Worm (Caenorhabditis elegans) whole organism, young adult: Measurements from ENCODE around the gene snap-29.
A peak's percentile ranks its signal among the peaks of the same experiment; 100 is the strongest.

Source experiments
- B0019.2 ChIP-seq: fragments of 200-800 bp; sonication (Bioruptor generic); conservative IDR thresholded peaks from 2 replicates; pipeline ENCODE4 v1.3.6; 2022; ENCODE audit warnings: missing genetic modification reagents, missing genetic modification characterization, missing compliant biosample characterization
- B0035.1 ChIP-seq: sonication (generic microtip); optimal IDR thresholded peaks from 2 replicates; lab custom pipeline; 2016; ENCODE audit warnings: missing genetic modification characterization, mild to moderate bottlenecking, missing compliant biosample characterization, missing genotype, missing genetic modification reagents
- B0336.3 ChIP-seq: fragments of 200-800 bp; sonication (Bioruptor generic); IDR thresholded peaks from 2 replicates; pipeline ENCODE4 v1.3.6; 2022; ENCODE audit warnings: missing genetic modification characterization, missing compliant biosample characterization
- D2030.7 ChIP-seq: fragments of 200-800 bp; sonication (Bioruptor generic); IDR thresholded peaks from 2 replicates; pipeline ENCODE4 v1.3.6; 2022; ENCODE audit warnings: missing genetic modification reagents, missing genetic modification characterization, missing compliant biosample characterization
- F33H1.4 ChIP-seq: fragments of 200-800 bp; sonication (Bioruptor generic); IDR thresholded peaks from 2 replicates; pipeline ENCODE4 v1.3.6; 2022; ENCODE audit warnings: missing genetic modification reagents, missing genetic modification characterization, missing compliant biosample characterization
- F39B2.1 ChIP-seq: fragments of 200-800 bp; sonication (Bioruptor generic); IDR thresholded peaks from 2 replicates; pipeline ENCODE4 v1.3.6; 2022; ENCODE audit warnings: missing genetic modification reagents, missing genetic modification characterization, missing compliant biosample characterization
- F52B5.7 ChIP-seq: sonication (generic microtip); optimal IDR thresholded peaks from 2 replicates; lab custom pipeline; 2016; ENCODE audit warnings: mild to moderate bottlenecking, missing genetic modification characterization, missing compliant biosample characterization
- F55B11.4 ChIP-seq: sonication (generic microtip); optimal IDR thresholded peaks from 2 replicates; lab custom pipeline; 2016; ENCODE audit warnings: missing compliant biosample characterization, missing genetic modification characterization, borderline replicate concordance; ENCODE audit not compliant: insufficient read depth
- K11D2.4 ChIP-seq: fragments of 200-800 bp; sonication (Bioruptor generic); IDR thresholded peaks from 2 replicates; pipeline ENCODE4 v1.3.6; 2022; ENCODE audit warnings: missing genetic modification reagents, missing genetic modification characterization, missing compliant biosample characterization
- Y56A3A.18 ChIP-seq: fragments of 200-800 bp; sonication (Bioruptor generic); IDR thresholded peaks from 2 replicates; pipeline ENCODE4 v1.3.6; 2022; ENCODE audit warnings: missing genetic modification reagents, missing genetic modification characterization, missing compliant biosample characterization
- Y79H2A.3 ChIP-seq: fragments of 200-800 bp; sonication (Bioruptor generic); conservative IDR thresholded peaks from 2 replicates; pipeline ENCODE4 v1.3.6; 2022; ENCODE audit warnings: missing genetic modification reagents, missing genetic modification characterization, missing compliant biosample characterization
- aptf-3 ChIP-seq: fragments of 200-800 bp; sonication (Bioruptor generic); IDR thresholded peaks from 2 replicates; pipeline ENCODE4 v1.3.6; 2022; ENCODE audit warnings: missing genetic modification characterization, missing compliant biosample characterization
- attf-5 ChIP-seq: fragments of 200-800 bp; sonication (Bioruptor generic); optimal IDR thresholded peaks from 2 replicates; lab custom pipeline; 2018; ENCODE audit warnings: mild to moderate bottlenecking, missing genetic modification characterization, missing compliant biosample characterization
- attf-6 ChIP-seq: fragments of 200-800 bp; sonication (Bioruptor generic); IDR thresholded peaks from 2 replicates; pipeline ENCODE4 v1.3.6; 2022; ENCODE audit warnings: missing genetic modification reagents, missing genetic modification characterization, missing compliant biosample characterization
- bed-1 ChIP-seq: fragments of 200-800 bp; sonication (Bioruptor generic); IDR thresholded peaks from 2 replicates; pipeline ENCODE4 v1.3.6; 2022; ENCODE audit warnings: missing genetic modification reagents, missing genetic modification characterization, missing compliant biosample characterization
- bed-2 ChIP-seq: fragments of 200-800 bp; sonication (Bioruptor generic); IDR thresholded peaks from 2 replicates; pipeline ENCODE4 v1.3.6; 2022; ENCODE audit warnings: missing genetic modification reagents, missing genetic modification characterization, missing compliant biosample characterization
- ccch-3 ChIP-seq: fragments of 200-800 bp; sonication (Bioruptor generic); optimal IDR thresholded peaks from 2 replicates; lab custom pipeline; 2018; ENCODE audit warnings: mild to moderate bottlenecking, missing genetic modification characterization, missing compliant biosample characterization
- ceh-40 ChIP-seq: fragments of 200-800 bp; sonication (Bioruptor generic); IDR thresholded peaks from 2 replicates; pipeline ENCODE4 v1.3.6; 2022; ENCODE audit warnings: missing genetic modification characterization, missing compliant biosample characterization
- ceh-58 ChIP-seq: fragments of 200-800 bp; sonication (Bioruptor generic); IDR thresholded peaks from 2 replicates; pipeline ENCODE4 v1.3.6; 2022; ENCODE audit warnings: missing genetic modification characterization, missing compliant biosample characterization
- ceh-91 ChIP-seq: fragments of 200-800 bp; sonication (Bioruptor generic); IDR thresholded peaks from 2 replicates; pipeline ENCODE4 v1.3.6; 2022; ENCODE audit warnings: missing genetic modification reagents, missing genetic modification characterization, missing compliant biosample characterization
- chd-7 ChIP-seq: sonication (generic microtip); optimal IDR thresholded peaks from 2 replicates; lab custom pipeline; 2016; ENCODE audit warnings: mild to moderate bottlenecking, missing genetic modification characterization, moderate library complexity, missing compliant biosample characterization
- die-1 ChIP-seq: sonication (generic microtip); optimal IDR thresholded peaks from 2 replicates; lab custom pipeline; 2016; ENCODE audit warnings: missing genotype, mild to moderate bottlenecking, missing genetic modification characterization, missing compliant biosample characterization
- dox-1 ChIP-seq: fragments of 200-800 bp; sonication (Bioruptor generic); IDR thresholded peaks from 2 replicates; pipeline ENCODE4 v1.3.6; 2022; ENCODE audit warnings: missing genetic modification reagents, missing genetic modification characterization, missing compliant biosample characterization
- egrh-3 ChIP-seq: fragments of 200-800 bp; sonication (Bioruptor generic); IDR thresholded peaks from 2 replicates; pipeline ENCODE4 v1.3.6; 2022; ENCODE audit warnings: missing genetic modification reagents, missing genetic modification characterization, missing compliant biosample characterization
- ekl-4 ChIP-seq: fragments of 200-800 bp; sonication (Bioruptor generic); IDR thresholded peaks from 2 replicates; pipeline ENCODE4 v1.3.6; 2022; ENCODE audit warnings: missing genetic modification reagents, missing genetic modification characterization, missing compliant biosample characterization
- hmg-1.2 ChIP-seq: fragments of 200-800 bp; sonication (Bioruptor generic); IDR thresholded peaks from 2 replicates; pipeline ENCODE4 v1.3.6; 2022; ENCODE audit warnings: missing genetic modification reagents, missing genetic modification characterization, missing compliant biosample characterization
- hsf-1 ChIP-seq: fragments of 200-800 bp; sonication (Bioruptor generic); IDR thresholded peaks from 2 replicates; pipeline ENCODE4 v1.3.6; 2022; ENCODE audit warnings: missing genetic modification reagents, missing genetic modification characterization, missing compliant biosample characterization
- let-526 ChIP-seq: fragments of 200-800 bp; sonication (Bioruptor generic); IDR thresholded peaks from 2 replicates; pipeline ENCODE4 v1.3.6; 2022; ENCODE audit warnings: missing genetic modification reagents, missing genetic modification characterization, missing compliant biosample characterization
- lin-40 ChIP-seq: sonication (generic microtip); optimal IDR thresholded peaks from 2 replicates; lab custom pipeline; 2016; ENCODE audit warnings: missing genetic modification characterization, mild to moderate bottlenecking, missing compliant biosample characterization, missing genotype, missing genetic modification reagents
- lin-54 ChIP-seq: fragments of 200-800 bp; sonication (Bioruptor generic); optimal IDR thresholded peaks from 2 replicates; lab custom pipeline; 2018; ENCODE audit warnings: mild to moderate bottlenecking, missing genetic modification characterization, missing compliant biosample characterization
- lir-1 ChIP-seq: fragments of 200-800 bp; sonication (Bioruptor generic); conservative IDR thresholded peaks from 2 replicates; pipeline ENCODE4 v1.3.6; 2022; ENCODE audit warnings: missing genetic modification reagents, missing genetic modification characterization, missing compliant biosample characterization
- madf-3 ChIP-seq: fragments of 200-800 bp; sonication (Bioruptor generic); IDR thresholded peaks from 2 replicates; pipeline ENCODE4 v1.3.6; 2022; ENCODE audit warnings: missing genetic modification reagents, missing genetic modification characterization, missing compliant biosample characterization
- mcd-1 ChIP-seq: fragments of 200-800 bp; sonication (Bioruptor generic); IDR thresholded peaks from 2 replicates; pipeline ENCODE4 v1.3.6; 2022; ENCODE audit warnings: missing genetic modification reagents, missing genetic modification characterization, missing compliant biosample characterization
- mes-4 ChIP-seq: sonication (generic microtip); optimal IDR thresholded peaks from 2 replicates; lab custom pipeline; 2016; ENCODE audit warnings: missing genotype, missing genetic modification characterization, missing compliant biosample characterization
- nhr-179 ChIP-seq: sonication (generic microtip); optimal IDR thresholded peaks from 2 replicates; lab custom pipeline; 2016; ENCODE audit warnings: mild to moderate bottlenecking, missing genetic modification characterization, missing compliant biosample characterization
- rcor-1 ChIP-seq: fragments of 200-800 bp; sonication (Bioruptor generic); IDR thresholded peaks from 2 replicates; pipeline ENCODE4 v1.3.6; 2022; ENCODE audit warnings: missing genetic modification reagents, missing genetic modification characterization, missing compliant biosample characterization
- sdz-38 ChIP-seq: sonication (generic microtip); optimal IDR thresholded peaks from 2 replicates; lab custom pipeline; 2016; ENCODE audit warnings: missing genotype, missing genetic modification characterization, missing compliant biosample characterization
- snpc-3.4 ChIP-seq: sonication (generic microtip); optimal IDR thresholded peaks from 2 replicates; lab custom pipeline; 2017; ENCODE audit warnings: missing genetic modification characterization, mild to moderate bottlenecking, missing compliant biosample characterization, antibody characterized with exemption, moderate library complexity, missing genotype, missing genetic modification reagents
- snpc-4 ChIP-seq, 5 experiments: fragments of 150-350 bp in 1 of 5; sonication (generic microtip) in 4 of 5; optimal IDR thresholded peaks; 2 replicates each; lab custom pipeline; 2014 to 2018; ENCODE audit warnings: missing genetic modification characterization in 5 of 5, missing biosample characterization in 3 of 5, antibody characterized with exemption in 2 of 5, mild to moderate bottlenecking in 2 of 5, missing compliant biosample characterization in 2 of 5, missing genotype in 2 of 5, moderate library complexity in 2 of 5, missing genetic modification reagents in 1 of 5
- tbp1 ChIP-seq: fragments of 200-800 bp; sonication (Bioruptor generic); optimal IDR thresholded peaks from 2 replicates; lab custom pipeline; 2018; ENCODE audit warnings: mild to moderate bottlenecking, missing genetic modification characterization, missing compliant biosample characterization
- xnd-1 ChIP-seq: sonication (generic microtip); optimal IDR thresholded peaks from 2 replicates; lab custom pipeline; 2016; ENCODE audit warnings: missing genotype, missing genetic modification reagents, missing genetic modification characterization, missing compliant biosample characterization
- zfh-2 ChIP-seq: fragments of 200-800 bp; sonication (Bioruptor generic); conservative IDR thresholded peaks from 2 replicates; pipeline ENCODE4 v1.3.6; 2022; ENCODE audit warnings: missing genetic modification reagents, missing genetic modification characterization, missing compliant biosample characterization
- ztf-25 ChIP-seq: fragments of 200-800 bp; sonication (Bioruptor generic); IDR thresholded peaks from 2 replicates; pipeline ENCODE4 v1.3.6; 2022; ENCODE audit warnings: missing genetic modification reagents, missing genetic modification characterization, missing compliant biosample characterization
- ztf-28 ChIP-seq: fragments of 200-800 bp; sonication (Bioruptor generic); IDR thresholded peaks from 2 replicates; pipeline ENCODE4 v1.3.6; 2022; ENCODE audit warnings: missing genetic modification reagents, missing genetic modification characterization, missing compliant biosample characterization
- ztf-3 ChIP-seq: fragments of 200-800 bp; sonication (Bioruptor generic); optimal IDR thresholded peaks from 2 replicates; lab custom pipeline; 2018; ENCODE audit warnings: mild to moderate bottlenecking, missing genetic modification characterization, missing compliant biosample characterization
- ztf-6 ChIP-seq: fragments of 200-800 bp; sonication (Bioruptor generic); IDR thresholded peaks from 2 replicates; pipeline ENCODE4 v1.3.6; 2022; ENCODE audit warnings: missing genetic modification reagents, missing genetic modification characterization, missing compliant biosample characterization

The snap-29 gene

DNA sequence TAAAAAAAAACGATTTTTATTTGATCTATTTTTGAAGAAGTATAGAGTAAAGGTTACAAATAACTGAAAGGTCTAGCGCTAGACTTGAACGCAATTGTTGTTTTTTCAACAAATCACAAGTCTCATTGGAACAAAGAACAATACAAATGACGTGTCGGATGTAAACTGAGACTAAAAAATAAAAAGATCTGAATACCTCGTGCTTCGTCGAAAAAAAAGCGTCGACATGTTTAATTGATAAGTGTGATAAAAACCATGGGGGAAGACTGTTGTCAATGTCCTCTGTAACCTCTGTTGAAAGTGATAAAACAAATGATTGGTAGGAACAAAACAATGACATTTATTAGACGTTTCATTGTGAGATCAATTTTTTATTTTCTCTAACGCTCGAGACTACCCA is 6.7 kb downstream of the snap-29 start (continued):
- TF ChIP-seq bed-1 (GFP tag; lab: Robert Waterston, UW) (no peak), F33H1.4 (GFP tag; lab: Robert Waterston, UW) (no peak), B0019.2 (no peak), hsf-1 (GFP tag; lab: Robert Waterston, UW) (no peak), B0035.1 (no peak), tbp1 (GFP tag; lab: Kevin White, UChicago) (peak; percentile 25), aptf-3 (no peak), attf-5 (GFP tag; lab: Kevin White, UChicago) (peak; percentile 49)
- TF ChIP-seq, all 124 proteins: peak for 14

- TF ChIP-seq attf-6 (GFP tag; lab: Robert Waterston, UW): no peak
- no peak for TF ChIP-seq snpc-4 (GFP tag; optimal IDR thresholded peaks at IDR 0.05; lab: Kevin White, UChicago)
- TF ChIP-seq snpc-4 (tag; optimal IDR thresholded peaks at IDR 0.05; lab: Kevin White, UChicago): no peak
- TF ChIP-seq mcd-1 (GFP tag; lab: Robert Waterston, UW): no peak
- no peak for TF ChIP-seq lir-1 (GFP tag; lab: Robert Waterston, UW)
- TF ChIP-seq F52B5.7 (tag; lab: Kevin White, UChicago): no peak
- TF ChIP-seq rcor-1 (GFP tag; lab: Robert Waterston, UW): no peak
Observed at ce11 chrIII:8784500-8784899, 8.4 kb downstream of the snap-29 start.

ce11 chrIII:8785426-8785825 is 9.4 kb downstream of the snap-29 start:
- TF ChIP-seq Y56A3A.18 (GFP tag; lab: Robert Waterston, UW) (no peak), F55B11.4 (no peak), hmg-1.2 (GFP tag; lab: Robert Waterston, UW) (peak; percentile 51; the same call in 1 of the 2 replicates), sdz-38 (tag; lab: Kevin White, UChicago) (no peak), snpc-3.4 (tag; lab: Kevin White, UChicago) (no peak), K11D2.4 (0 out of 2 replicates have a peak, but pooled peaks have one; percentile 59), ztf-3 (GFP tag; lab: Kevin White, UChicago) (no peak), ceh-58 (no peak), ztf-28 (GFP tag; lab: Robert Waterston, UW) (no peak), ceh-40 (GFP tag; lab: Robert Waterston, UW) (no peak), ztf-6 (GFP tag; lab: Robert Waterston, UW) (no peak), ztf-25 (no peak), egrh-3 (GFP tag; lab: Robert Waterston, UW) (no peak), F39B2.1 (no peak), lin-54 (GFP tag; lab: Kevin White, UChicago) (no peak), ceh-91 (GFP tag; lab: Robert Waterston, UW) (no peak), xnd-1 (tag; lab: Kevin White, UChicago) (no peak), lin-40 (no peak), nhr-179 (tag; lab: Kevin White, UChicago) (no peak), let-526 (GFP tag; lab: Robert Waterston, UW) (0 out of 2 replicates have a peak, but pooled peaks have one; percentile 31), lir-1 (GFP tag; lab: Robert Waterston, UW) (0 out of 2 replicates have a peak, but pooled peaks have one; percentile 40), chd-7 (peak; percentile 12), ccch-3 (no peak), madf-3 (no peak), B0336.3 (GFP tag; lab: Robert Waterston, UW) (no peak), D2030.7 (GFP tag; lab: Robert Waterston, UW) (no peak), Y79H2A.3 (no peak), die-1 (tag; lab: Kevin White, UChicago) (no peak), dox-1 (GFP tag; lab: Robert Waterston, UW) (no peak), zfh-2 (GFP tag; lab: Robert Waterston, UW) (peak; percentile 88), mes-4 (tag; lab: Kevin White, UChicago) (no peak), ekl-4 (GFP tag; lab: Robert Waterston, UW) (no peak), bed-2 (GFP tag; lab: Robert Waterston, UW) (no peak)
